1 worm cellular context compared by ENCODE assay signal in genomic region chrX:9637700-9638099, ce11.
TF ChIP-seq lines count a peak whose summit lies in the region.

No protein-coding gene starts in this region.

TF ChIP-seq in whole organism, L4 larva, 104 proteins besides CTCF, POLR2A, EP300 and RAD21 (continued from another document):
- TF ChIP-seq pha-4 (GFP tag; IDR thresholded peaks at IDR 0.05; lab: Robert Waterston, UW) (peak; percentile 94), pha-4 (tag; optimal IDR thresholded peaks at IDR 0.05; lab: Kevin White, UChicago) (no peak), ztf-7 (tag; optimal IDR thresholded peaks at IDR 0.05; lab: Kevin White, UChicago) (peak; percentile 27), zfp-2 (tag; optimal IDR thresholded peaks at IDR 0.05; lab: Kevin White, UChicago) (no peak), fkh-10 (GFP tag; optimal IDR thresholded peaks at IDR 0.05; lab: Kevin White, UChicago) (no peak), dmd-9 (GFP tag; IDR thresholded peaks at IDR 0.05; lab: Robert Waterston, UW) (peak; percentile 68; the same call in 1 of the 2 replicates), ces-1 (GFP tag; optimal IDR thresholded peaks at IDR 0.05; lab: Kevin White, UChicago) (no peak), F10B5.3 (tag; optimal IDR thresholded peaks at IDR 0.05; lab: Kevin White, UChicago) (peak; percentile 65), ceh-32 (tag; optimal IDR thresholded peaks at IDR 0.05; lab: Kevin White, UChicago; ENCODE audit: poor library complexity) (no peak), mdt-29 (GFP tag; IDR thresholded peaks at IDR 0.05; lab: Robert Waterston, UW) (peak; percentile 72; the same call in 1 of the 2 replicates), gei-8 (GFP tag; optimal IDR thresholded peaks at IDR 0.05; lab: Kevin White, UChicago) (peak; percentile 58), aha-1 (tag; lab: Kevin White, UChicago) (peak; percentile 22), nhr-10 (tag; optimal IDR thresholded peaks at IDR 0.05; lab: Kevin White, UChicago) (no peak), ztf-11 (tag; optimal IDR thresholded peaks at IDR 0.05; lab: Kevin White, UChicago) (no peak), lir-3 (tag; optimal IDR thresholded peaks at IDR 0.05; lab: Kevin White, UChicago) (peak; percentile 58), tra-1 (GFP tag; IDR thresholded peaks at IDR 0.05; lab: Robert Waterston, UW) (peak; percentile 90), ZK337.2 (GFP tag; IDR thresholded peaks at IDR 0.05; lab: Robert Waterston, UW) (peak; percentile 72; the same call in 1 of the 2 replicates), lin-29 (GFP tag; IDR thresholded peaks at IDR 0.05; lab: Robert Waterston, UW) (peak; percentile 15; the same call in 1 of the 2 replicates), ceh-20 (GFP tag; IDR thresholded peaks at IDR 0.05; lab: Robert Waterston, UW) (peak; percentile 60; the same call in 1 of the 2 replicates), nhr-41 (GFP tag; IDR thresholded peaks at IDR 0.05; lab: Robert Waterston, UW) (peak; percentile 79), nhr-111 (GFP tag; optimal IDR thresholded peaks at IDR 0.05; lab: Kevin White, UChicago) (peak; percentile 73), ceh-62 (tag; optimal IDR thresholded peaks at IDR 0.05; lab: Kevin White, UChicago) (no peak), ceh-44 (GFP tag; IDR thresholded peaks at IDR 0.05; lab: Robert Waterston, UW) (peak; percentile 91), lin-15B (tag; optimal IDR thresholded peaks at IDR 0.05; lab: Kevin White, UChicago) (no peak), Y75B8A.6 (GFP tag; IDR thresholded peaks at IDR 0.05; lab: Robert Waterston, UW) (peak; percentile 71; the same call in 1 of the 2 replicates), nhr-25 (tag; optimal IDR thresholded peaks at IDR 0.05; lab: Kevin White, UChicago; ENCODE audit: borderline replicate concordance, insufficient read depth) (no peak), lin-38 (GFP tag; IDR thresholded peaks at IDR 0.05; lab: Robert Waterston, UW) (peak; percentile 75), F49E8.2 (tag; optimal IDR thresholded peaks at IDR 0.05; lab: Kevin White, UChicago; ENCODE audit: borderline replicate concordance) (peak; percentile 64), tag-97 (GFP tag; IDR thresholded peaks at IDR 0.05; lab: Robert Waterston, UW) (0 out of 2 replicates have a peak, but pooled peaks have one; percentile 65), cey-2 (tag; optimal IDR thresholded peaks at IDR 0.05; lab: Kevin White, UChicago; ENCODE audit: borderline replicate concordance, insufficient read depth) (no peak), hlh-11 (tag; optimal IDR thresholded peaks at IDR 0.05; lab: Kevin White, UChicago) (peak; percentile 5), skn-1 (tag; optimal IDR thresholded peaks at IDR 0.05; lab: Kevin White, UChicago) (no peak), lim-7 (GFP tag; IDR thresholded peaks at IDR 0.05; lab: Robert Waterston, UW) (peak; percentile 95), dpl-1 (GFP tag; optimal IDR thresholded peaks at IDR 0.05; lab: Kevin White, UChicago) (peak; percentile 19), nhr-102 (tag; optimal IDR thresholded peaks at IDR 0.05; lab: Kevin White, UChicago) (peak; percentile 73), egl-27 (tag; optimal IDR thresholded peaks at IDR 0.05; lab: Kevin White, UChicago) (no peak), zip-2 (tag; optimal IDR thresholded peaks at IDR 0.05; lab: Kevin White, UChicago) (peak; percentile 48), T20F7.1 (GFP tag; optimal IDR thresholded peaks at IDR 0.05; lab: Kevin White, UChicago) (peak; percentile 46), F26F4.8 (GFP tag; conservative IDR thresholded peaks at IDR 0.05; lab: Robert Waterston, UW) (peak; percentile 95), mes-2 (tag; optimal IDR thresholded peaks at IDR 0.05; lab: Kevin White, UChicago; ENCODE audit: poor library complexity, severe bottlenecking) (peak; percentile 85), nhr-11 (tag; optimal IDR thresholded peaks at IDR 0.05; lab: Kevin White, UChicago) (no peak), nhr-48 (tag; optimal IDR thresholded peaks at IDR 0.05; lab: Kevin White, UChicago) (peak; percentile 70)
TF ChIP-seq in whole organism, L4 larva: peak in this region for 62.
